Worm (Caenorhabditis elegans) whole organism, L4 larva: ENCODE measurements around the gene ubc-21.
A peak's percentile ranks its signal among the peaks of the same experiment; 100 is the strongest.

Experiments
- D1046.2 ChIP-seq: fragments of 200-800 bp; sonication (Bioruptor generic); IDR thresholded peaks from 2 replicates; pipeline ENCODE4 v1.3.6; 2022; ENCODE audit warnings: missing genetic modification characterization, missing compliant biosample characterization
- F37D6.2 ChIP-seq: sonication (generic microtip); optimal IDR thresholded peaks from 2 replicates; lab custom pipeline; 2016; ENCODE audit warnings: mild to moderate bottlenecking, missing genetic modification characterization, missing compliant biosample characterization
- T20F7.1 ChIP-seq: fragments of 200-800 bp; sonication (Bioruptor generic); optimal IDR thresholded peaks from 2 replicates; lab custom pipeline; 2018; ENCODE audit warnings: mild to moderate bottlenecking, missing genetic modification characterization, missing compliant biosample characterization
- Y105C5A.15 ChIP-seq: fragments of 200-800 bp; sonication (Bioruptor generic); IDR thresholded peaks from 2 replicates; pipeline ENCODE4 v1.3.6; 2022; ENCODE audit warnings: missing genetic modification characterization, missing compliant biosample characterization
- Y5F2A.4 ChIP-seq: fragments of 200-800 bp; sonication (Bioruptor generic); optimal IDR thresholded peaks from 2 replicates; lab custom pipeline; 2018; ENCODE audit warnings: mild to moderate bottlenecking, missing genetic modification characterization, missing compliant biosample characterization
- ZK337.2 ChIP-seq: fragments of 200-800 bp; sonication (Bioruptor generic); IDR thresholded peaks from 2 replicates; pipeline ENCODE4 v1.3.6; 2022; ENCODE audit warnings: missing genetic modification reagents, missing genetic modification characterization, missing compliant biosample characterization
- aha-1 ChIP-seq: fragments of 150-350 bp; peaks from one replicate; lab custom pipeline; 2014; ENCODE audit warnings: missing biosample characterization, missing genetic modification characterization
- arid-1 ChIP-seq: fragments of 200-800 bp; sonication (Bioruptor generic); conservative IDR thresholded peaks from 2 replicates; pipeline ENCODE4 v1.3.6; 2022; ENCODE audit warnings: missing genetic modification reagents, missing genetic modification characterization, missing compliant biosample characterization
- ceh-28 ChIP-seq: fragments of 150-350 bp; optimal IDR thresholded peaks from 2 replicates; lab custom pipeline; 2014; ENCODE audit warnings: missing biosample characterization, missing genetic modification reagents, missing genetic modification characterization
- ctbp-1 ChIP-seq: fragments of 200-800 bp; sonication (Bioruptor generic); IDR thresholded peaks from 2 replicates; pipeline ENCODE4 v1.3.6; 2022; ENCODE audit warnings: missing genetic modification reagents, missing genetic modification characterization, missing compliant biosample characterization
- daf-8 ChIP-seq: fragments of 200-800 bp; sonication (Bioruptor generic); IDR thresholded peaks from 2 replicates; pipeline ENCODE4 v1.3.6; 2022; ENCODE audit warnings: missing genetic modification characterization, missing compliant biosample characterization
- dmd-9 ChIP-seq: fragments of 200-800 bp; sonication (Bioruptor generic); IDR thresholded peaks from 2 replicates; pipeline ENCODE4 v1.3.6; 2022; ENCODE audit warnings: missing genetic modification reagents, missing genetic modification characterization, missing compliant biosample characterization
- dpl-1 ChIP-seq: fragments of 150-350 bp; optimal IDR thresholded peaks from 2 replicates; lab custom pipeline; 2014; ENCODE audit warnings: missing biosample characterization, missing genetic modification reagents, missing genetic modification characterization
- duxl-1 ChIP-seq: sonication (generic microtip); optimal IDR thresholded peaks from 2 replicates; lab custom pipeline; 2016; ENCODE audit warnings: mild to moderate bottlenecking, missing genetic modification characterization, moderate library complexity, missing compliant biosample characterization; ENCODE audit not compliant: poor library complexity
- hlh-11 ChIP-seq: fragments of 200-800 bp; sonication (Bioruptor generic); optimal IDR thresholded peaks from 2 replicates; lab custom pipeline; 2018; ENCODE audit warnings: mild to moderate bottlenecking, missing genetic modification characterization, missing compliant biosample characterization
- lin-1 ChIP-seq: fragments of 200-800 bp; sonication (Bioruptor generic); IDR thresholded peaks from 2 replicates; pipeline ENCODE4 v1.3.6; 2022; ENCODE audit warnings: missing genetic modification reagents, missing genetic modification characterization, missing compliant biosample characterization
- lin-15B ChIP-seq: fragments of 150-350 bp; sonication (generic microtip); optimal IDR thresholded peaks from 3 replicates; lab custom pipeline; 2014; ENCODE audit warnings: missing biosample characterization, missing genetic modification characterization
- lir-3 ChIP-seq: sonication (generic microtip); optimal IDR thresholded peaks from 2 replicates; lab custom pipeline; 2016; ENCODE audit warnings: mild to moderate bottlenecking, missing genetic modification characterization, missing compliant biosample characterization
- mep-1 ChIP-seq: fragments of 150-350 bp; sonication (generic microtip); optimal IDR thresholded peaks from 3 replicates; lab custom pipeline; 2014; ENCODE audit warnings: missing biosample characterization, missing genetic modification characterization
- mxl-2 ChIP-seq: fragments of 200-800 bp; sonication (Bioruptor generic); conservative IDR thresholded peaks from 2 replicates; pipeline ENCODE4 v1.3.6; 2022; ENCODE audit warnings: missing genetic modification reagents, missing genetic modification characterization, missing compliant biosample characterization
- nhr-102 ChIP-seq: sonication (generic microtip); optimal IDR thresholded peaks from 2 replicates; lab custom pipeline; 2016; ENCODE audit warnings: mild to moderate bottlenecking, missing genetic modification characterization, moderate library complexity, missing compliant biosample characterization
- nhr-111 ChIP-seq: fragments of 200-800 bp; sonication (Bioruptor generic); optimal IDR thresholded peaks from 2 replicates; lab custom pipeline; 2018; ENCODE audit warnings: mild to moderate bottlenecking, missing genetic modification characterization, missing compliant biosample characterization
- nhr-237 ChIP-seq: sonication (generic microtip); optimal IDR thresholded peaks from 2 replicates; lab custom pipeline; 2017; ENCODE audit warnings: missing biosample characterization, missing genetic modification characterization
- nhr-28 ChIP-seq: fragments of 150-350 bp; optimal IDR thresholded peaks from 2 replicates; lab custom pipeline; 2014; ENCODE audit warnings: missing biosample characterization, missing genetic modification characterization
- nhr-41 ChIP-seq: fragments of 200-800 bp; sonication (Bioruptor generic); IDR thresholded peaks from 2 replicates; pipeline ENCODE4 v1.3.6; 2022; ENCODE audit warnings: missing genetic modification reagents, missing genetic modification characterization, missing compliant biosample characterization
- nhr-42 ChIP-seq: fragments of 200-800 bp; sonication (Bioruptor generic); IDR thresholded peaks from 2 replicates; pipeline ENCODE4 v1.3.6; 2022; ENCODE audit warnings: missing genetic modification characterization, missing compliant biosample characterization
- nhr-76 ChIP-seq: fragments of 150-350 bp; optimal IDR thresholded peaks from 2 replicates; lab custom pipeline; 2014; ENCODE audit warnings: missing biosample characterization, missing genetic modification characterization
- pha-4 ChIP-seq, 2 experiments: fragments of 150-350 bp in 1 of 2; fragments of 200-800 bp in 1 of 2; sonication (Bioruptor generic) in 1 of 2; IDR thresholded peaks in 1 of 2; optimal IDR thresholded peaks in 1 of 2; 2 replicates each; pipeline versions ENCODE4 v1.3.6 to Lab custom; 2014 to 2022; ENCODE audit warnings: missing genetic modification characterization in 2 of 2, missing genetic modification reagents in 2 of 2, missing biosample characterization in 1 of 2, missing compliant biosample characterization in 1 of 2
- php-3 ChIP-seq: fragments of 200-800 bp; sonication (Bioruptor generic); IDR thresholded peaks from 2 replicates; pipeline ENCODE4 v1.3.6; 2022; ENCODE audit warnings: missing genetic modification reagents, missing genetic modification characterization, missing compliant biosample characterization
- pqm-1 ChIP-seq: sonication (generic microtip); optimal IDR thresholded peaks from 2 replicates; lab custom pipeline; 2017; ENCODE audit warnings: missing biosample characterization, missing genetic modification characterization
- rbr-2 ChIP-seq: sonication (generic microtip); optimal IDR thresholded peaks from 2 replicates; lab custom pipeline; 2016; ENCODE audit warnings: missing genotype, missing genetic modification characterization, missing compliant biosample characterization
- spr-3 ChIP-seq: fragments of 200-800 bp; sonication (Bioruptor generic); optimal IDR thresholded peaks from 2 replicates; lab custom pipeline; 2018; ENCODE audit warnings: mild to moderate bottlenecking, missing genetic modification characterization, missing compliant biosample characterization
- unc-130 ChIP-seq: sonication (generic microtip); optimal IDR thresholded peaks from 2 replicates; lab custom pipeline; 2016; ENCODE audit warnings: missing genetic modification reagents, missing genetic modification characterization, missing compliant biosample characterization
- unc-39 ChIP-seq: sonication (generic microtip); optimal IDR thresholded peaks from 2 replicates; lab custom pipeline; 2017; ENCODE audit warnings: missing biosample characterization, missing genetic modification characterization
- unc-62 ChIP-seq, 3 experiments: fragments of 150-350 bp in 1 of 3; sonication (generic microtip); optimal IDR thresholded peaks in 2 of 3; peaks in 1 of 3; 1 replicate in 1 of 3; 2 replicates in 2 of 3; lab custom pipeline; 2014 to 2017; ENCODE audit warnings: missing biosample characterization in 3 of 3, missing genetic modification characterization in 3 of 3, missing genetic modification reagents in 3 of 3, missing genotype in 1 of 3
- zfp-3 ChIP-seq: fragments of 200-800 bp; sonication (Bioruptor generic); conservative IDR thresholded peaks from 2 replicates; pipeline ENCODE4 v1.3.6; 2022; ENCODE audit warnings: missing genetic modification reagents, missing genetic modification characterization, missing compliant biosample characterization
- zip-2 ChIP-seq: fragments of 150-350 bp; optimal IDR thresholded peaks from 2 replicates; lab custom pipeline; 2014; ENCODE audit warnings: missing biosample characterization, missing genetic modification characterization
- ztf-11 ChIP-seq: fragments of 150-350 bp; optimal IDR thresholded peaks from 2 replicates; lab custom pipeline; 2014; ENCODE audit warnings: missing biosample characterization, missing genetic modification characterization

The ubc-21 gene

ce11 chrX:8890251-8890755 is 20.9 kb downstream of the ubc-21 start:
- TF ChIP-seq ctbp-1 (GFP tag; lab: Robert Waterston, UW) (no peak), nhr-28 (tag; lab: Kevin White, UChicago) (peak; percentile 56), unc-62 (GFP tag; optimal IDR thresholded peaks at IDR 0.05 in 1 of 2; lab: Kevin White, UChicago) (peak in 1 of 2 experiments; percentile 64), unc-62 (tag; optimal IDR thresholded peaks at IDR 0.05; lab: Kevin White, UChicago) (no peak)

- TF ChIP-seq Y105C5A.15 = no peak
- TF ChIP-seq lin-1 (GFP tag; lab: Robert Waterston, UW) = no peak
- no peak for TF ChIP-seq arid-1 (GFP tag; lab: Robert Waterston, UW)
- TF ChIP-seq daf-8 (GFP tag; lab: Robert Waterston, UW) = no peak
- no peak for TF ChIP-seq F37D6.2 (tag; lab: Kevin White, UChicago)
- no peak for TF ChIP-seq pha-4 (GFP tag; IDR thresholded peaks at IDR 0.05; lab: Robert Waterston, UW)
- TF ChIP-seq pha-4 (tag; optimal IDR thresholded peaks at IDR 0.05; lab: Kevin White, UChicago) = no peak
- TF ChIP-seq spr-3 (GFP tag; lab: Kevin White, UChicago) = no peak
- no peak for TF ChIP-seq unc-39
- TF ChIP-seq unc-62 (GFP tag; optimal IDR thresholded peaks at IDR 0.05 in 1 of 2; lab: Kevin White, UChicago) = peak in 1 of 2 experiments; percentile 98
- TF ChIP-seq unc-62 (tag; optimal IDR thresholded peaks at IDR 0.05; lab: Kevin White, UChicago) = no peak
- TF ChIP-seq lin-15B (tag; lab: Kevin White, UChicago) = no peak
- TF ChIP-seq nhr-237 (tag; lab: Kevin White, UChicago) = no peak
- TF ChIP-seq mxl-2 (GFP tag; lab: Robert Waterston, UW) = no peak
- TF ChIP-seq nhr-28 (tag; lab: Kevin White, UChicago) = peak; percentile 28
- TF ChIP-seq nhr-102 (tag; lab: Kevin White, UChicago) = no peak
- peak; percentile 12 for TF ChIP-seq pqm-1
Observed at ce11 chrX:8891393-8891953, 22.0 kb downstream of the ubc-21 start.

ce11 chrX:8892808-8893207 is 23.4 kb downstream of the ubc-21 start, which contains the start of gene C13E3.1:
TSS of gene C13E3.1 (plus strand) at chrX:8893108.
- TF ChIP-seq mep-1 (tag; lab: Kevin White, UChicago) = no peak
- TF ChIP-seq ZK337.2 (GFP tag; lab: Robert Waterston, UW) = no peak
- no peak for TF ChIP-seq arid-1 (GFP tag; lab: Robert Waterston, UW)
- TF ChIP-seq duxl-1 (tag; lab: Kevin White, UChicago) = no peak
- TF ChIP-seq rbr-2 (tag; lab: Kevin White, UChicago) = no peak

DNA sequence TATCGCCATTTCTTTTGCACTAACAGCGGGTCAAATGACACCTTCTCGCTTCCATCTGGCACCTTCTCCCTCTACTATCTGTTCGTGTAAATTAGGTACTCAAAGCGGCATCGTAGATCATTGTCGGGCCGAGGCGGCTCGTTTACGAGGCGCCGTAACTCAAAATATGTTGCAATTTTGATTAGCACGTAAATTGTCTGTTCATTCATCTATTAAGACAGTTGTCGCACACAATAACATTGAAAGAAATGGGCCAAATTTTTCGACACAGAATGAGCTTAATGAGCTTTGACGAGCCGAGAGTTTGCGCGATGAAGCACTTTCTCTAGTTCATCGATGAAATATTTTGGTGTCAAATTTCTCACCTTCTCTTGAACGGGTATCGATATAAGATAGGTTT is 33.5 kb downstream of the ubc-21 start:
- TF ChIP-seq D1046.2 (GFP tag; lab: Robert Waterston, UW) = no peak
- no peak for TF ChIP-seq lin-1 (GFP tag; lab: Robert Waterston, UW)
- peak; percentile 24; the same call in 1 of the 2 replicates for TF ChIP-seq php-3 (GFP tag; lab: Robert Waterston, UW)
- TF ChIP-seq unc-130 (GFP tag; lab: Kevin White, UChicago) = no peak

DNA sequence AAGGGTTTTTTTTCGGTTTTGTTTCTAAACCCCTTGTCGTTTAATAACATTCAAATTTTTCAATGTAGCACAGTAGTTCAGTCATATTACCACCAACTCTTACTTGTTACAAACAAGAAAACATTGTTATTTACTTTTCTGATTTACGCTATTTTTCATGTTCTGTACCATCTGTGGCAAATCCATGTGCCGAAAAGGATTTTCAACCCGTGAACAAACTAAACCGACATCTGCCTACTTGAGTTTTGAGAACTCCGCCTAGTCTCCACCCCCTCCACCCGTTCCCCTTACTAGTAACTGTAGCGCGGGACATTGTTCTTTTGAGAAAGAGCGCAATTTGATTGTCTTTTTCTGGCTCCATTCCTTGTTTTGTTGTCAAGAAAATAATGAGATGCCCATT is 35.7 kb downstream of the ubc-21 start, which contains the start of gene ensh-1:
TSS of gene ensh-1 (plus strand) at position 301 of the 400 bp plus-strand sequence.
- TF ChIP-seq nhr-111 (GFP tag; lab: Kevin White, UChicago) (no peak), aha-1 (tag; lab: Kevin White, UChicago) (peak; percentile 20)

ce11 chrX:8911077-8911476 is 41.7 kb downstream of the ubc-21 start, which contains the start of gene cyn-8:
TSS of gene cyn-8 (plus strand) at chrX:8911293.
- TF ChIP-seq lir-3 = no peak
- no peak for TF ChIP-seq zip-2
- TF ChIP-seq nhr-41 (GFP tag; lab: Robert Waterston, UW) = no peak
- no peak for TF ChIP-seq T20F7.1 (GFP tag; lab: Kevin White, UChicago)
- no peak for TF ChIP-seq pha-4 (GFP tag; IDR thresholded peaks at IDR 0.05; lab: Robert Waterston, UW)
- peak; percentile 2 for TF ChIP-seq pha-4 (tag; optimal IDR thresholded peaks at IDR 0.05; lab: Kevin White, UChicago)
- no peak for TF ChIP-seq hlh-11 (tag; lab: Kevin White, UChicago)
- TF ChIP-seq ceh-28 = no peak
- TF ChIP-seq arid-1 (GFP tag; lab: Robert Waterston, UW) = no peak
- TF ChIP-seq nhr-76 (tag; lab: Kevin White, UChicago) = no peak
- no peak for TF ChIP-seq nhr-28 (tag; lab: Kevin White, UChicago)
- peak; percentile 2 for TF ChIP-seq dpl-1 (GFP tag; lab: Kevin White, UChicago)
- no peak for TF ChIP-seq nhr-42 (GFP tag; lab: Robert Waterston, UW)
- no peak for TF ChIP-seq ztf-11 (tag; lab: Kevin White, UChicago)
- TF ChIP-seq Y5F2A.4 = no peak
- TF ChIP-seq zfp-3 = no peak
- peak; percentile 25 for TF ChIP-seq pqm-1
- TF ChIP-seq dmd-9 (GFP tag; lab: Robert Waterston, UW) = no peak
- peak in 1 of 2 experiments; percentile 69 for TF ChIP-seq unc-62 (GFP tag; optimal IDR thresholded peaks at IDR 0.05 in 1 of 2; lab: Kevin White, UChicago)
- no peak for TF ChIP-seq unc-62 (tag; optimal IDR thresholded peaks at IDR 0.05; lab: Kevin White, UChicago)
